Worm (Caenorhabditis elegans): ENCODE results near the gene ZC250.4.

DNA sequence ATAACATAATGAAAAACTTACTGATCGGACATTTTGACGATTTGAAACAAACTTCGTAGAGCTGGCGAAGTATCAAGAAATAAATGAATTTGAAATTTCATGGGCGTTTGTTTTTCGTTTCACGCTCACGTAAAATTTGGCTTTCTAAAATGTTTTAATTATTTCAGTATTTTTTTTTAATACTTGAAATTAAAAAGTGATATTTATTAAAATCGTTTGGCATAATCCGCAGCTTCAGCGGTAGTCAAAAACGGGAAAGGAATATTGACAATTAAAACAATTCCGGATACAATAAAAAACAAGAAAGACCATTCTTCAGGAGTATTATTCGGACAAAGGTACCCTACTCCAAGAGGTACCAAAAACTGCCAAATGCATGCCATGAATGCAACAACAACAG, 30.2 kb downstream of the ZC250.4 start, which contains the start of gene fbxa-183:
- no peak for TF ChIP-seq elt-3 (tag; optimal IDR thresholded peaks at IDR 0.05)
- no peak for TF ChIP-seq jun-1 (tag; optimal IDR thresholded peaks at IDR 0.05)
- no peak for TF ChIP-seq swsn-7 (tag; optimal IDR thresholded peaks at IDR 0.05)
- no peak for TF ChIP-seq unc-98 (GFP tag; IDR thresholded peaks at IDR 0.05)
- no peak for TF ChIP-seq nhr-237 (tag; optimal IDR thresholded peaks at IDR 0.05)
- TF ChIP-seq nhr-71 (tag; optimal IDR thresholded peaks at IDR 0.05), result no peak
- TF ChIP-seq pqm-1 (tag; optimal IDR thresholded peaks at IDR 0.05), result no peak
- no peak for TF ChIP-seq snpc-4 (tag; optimal IDR thresholded peaks at IDR 0.05)
- TF ChIP-seq sup-37 (GFP tag; optimal IDR thresholded peaks at IDR 0.05), result no peak
- no peak for TF ChIP-seq lir-3 (tag; optimal IDR thresholded peaks at IDR 0.05; ENCODE audit: poor library complexity)
- TF ChIP-seq lsy-2 (tag; optimal IDR thresholded peaks at IDR 0.05), result no peak
- TF ChIP-seq unc-130 (tag; optimal IDR thresholded peaks at IDR 0.05), result no peak
